Worm (Caenorhabditis elegans) whole organism, late embryonic: ENCODE measurements around the gene Y38C1BA.4.

Experiments
- K02D7.2 ChIP-seq: sonication (generic microtip); optimal IDR thresholded peaks from 2 replicates; lab custom pipeline; 2017; ENCODE audit warnings: mild to moderate bottlenecking, missing genetic modification characterization, missing compliant biosample characterization
- Y22D7AL.16 ChIP-seq: sonication (generic microtip); optimal IDR thresholded peaks from 2 replicates; lab custom pipeline; 2016; ENCODE audit warnings: missing genetic modification characterization, missing compliant biosample characterization
- ceh-34 ChIP-seq: sonication (generic microtip); optimal IDR thresholded peaks from 2 replicates; lab custom pipeline; 2016; ENCODE audit warnings: mild to moderate bottlenecking, missing genetic modification characterization, missing compliant biosample characterization
- ceh-9 ChIP-seq: sonication (generic microtip); optimal IDR thresholded peaks from 2 replicates; lab custom pipeline; 2016; ENCODE audit warnings: mild to moderate bottlenecking, missing genetic modification characterization, inconsistent platforms, missing compliant biosample characterization
- elt-4 ChIP-seq: sonication (generic microtip); optimal IDR thresholded peaks from 2 replicates; lab custom pipeline; 2016; ENCODE audit warnings: missing genetic modification characterization, missing compliant biosample characterization
- ets-4 ChIP-seq: sonication (generic microtip); optimal IDR thresholded peaks from 2 replicates; lab custom pipeline; 2016; ENCODE audit warnings: missing genetic modification characterization, missing compliant biosample characterization
- gmeb-2 ChIP-seq: sonication (generic microtip); optimal IDR thresholded peaks from 2 replicates; lab custom pipeline; 2016; ENCODE audit warnings: missing genetic modification characterization, inconsistent platforms, missing compliant biosample characterization
- hlh-15 ChIP-seq: sonication (generic microtip); optimal IDR thresholded peaks from 2 replicates; lab custom pipeline; 2016; ENCODE audit warnings: missing genetic modification characterization, missing compliant biosample characterization
- nhr-11 ChIP-seq: fragments of 150-350 bp; optimal IDR thresholded peaks from 2 replicates; lab custom pipeline; 2014; ENCODE audit warnings: missing biosample characterization, missing genetic modification characterization
- pha-4 ChIP-seq: fragments of 150-350 bp; optimal IDR thresholded peaks from 2 replicates; lab custom pipeline; 2018; ENCODE audit warnings: missing biosample characterization, missing genetic modification reagents, missing genetic modification characterization
- rnt-1 ChIP-seq: sonication (generic microtip); optimal IDR thresholded peaks from 2 replicates; lab custom pipeline; 2016; ENCODE audit warnings: missing genetic modification characterization, missing compliant biosample characterization

DNA sequence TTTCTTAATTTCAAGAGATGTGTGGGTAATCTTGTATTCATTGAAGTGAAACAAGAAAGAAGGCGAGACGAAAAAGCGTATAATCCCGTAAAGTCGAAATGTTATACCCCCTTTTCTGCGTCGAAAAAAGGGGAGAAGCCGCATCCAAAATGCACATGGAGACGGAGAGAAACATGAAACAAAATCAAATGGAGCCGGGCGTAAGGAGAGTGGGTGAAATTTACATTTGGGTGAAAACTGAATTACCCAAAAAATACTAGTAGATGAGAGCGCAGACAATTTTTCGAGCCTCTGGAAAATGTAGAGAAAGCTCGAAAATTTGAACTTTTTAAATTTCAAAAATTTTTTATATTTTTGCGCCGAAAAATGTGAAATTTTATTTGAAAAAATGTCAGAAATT is 5.4 kb upstream of the Y38C1BA.4 start:
- TF ChIP-seq ets-4 (no peak), ceh-34 (tag; lab: Kevin White, UChicago) (no peak), nhr-11 (no peak), gmeb-2 (no peak), hlh-15 (no peak), ceh-9 (no peak), rnt-1 (tag; lab: Kevin White, UChicago) (no peak), elt-4 (tag; lab: Kevin White, UChicago) (no peak), K02D7.2 (tag; lab: Kevin White, UChicago) (no peak), Y22D7AL.16 (tag; lab: Kevin White, UChicago) (no peak), pha-4 (tag; lab: Kevin White, UChicago) (no peak)
